Worm (Caenorhabditis elegans) whole organism, mixed stage, embryonic: Measurements from ENCODE around the gene csn-3.

Source experiments
- M03D4.4 ChIP-seq: sonication (generic microtip); optimal IDR thresholded peaks from 2 replicates; lab custom pipeline; 2017; ENCODE audit warnings: mild to moderate bottlenecking, missing genetic modification characterization, missing compliant biosample characterization
- bed-3 ChIP-seq: fragments of 200-800 bp; sonication (Bioruptor generic); optimal IDR thresholded peaks from 3 replicates; lab custom pipeline; 2018; ENCODE audit warnings: mild to moderate bottlenecking, missing genetic modification characterization, moderate library complexity, missing compliant biosample characterization
- ceh-39 ChIP-seq: fragments of 150-350 bp; optimal IDR thresholded peaks from 2 replicates; lab custom pipeline; 2014; ENCODE audit warnings: missing biosample characterization, missing genetic modification characterization
- ceh-43 ChIP-seq: fragments of 200-800 bp; sonication (Bioruptor generic); optimal IDR thresholded peaks from 2 replicates; lab custom pipeline; 2018; ENCODE audit warnings: mild to moderate bottlenecking, missing genetic modification characterization, moderate library complexity, missing compliant biosample characterization
- ces-1 ChIP-seq: fragments of 150-350 bp; optimal IDR thresholded peaks from 2 replicates; lab custom pipeline; 2014; ENCODE audit warnings: missing biosample characterization, missing genetic modification reagents, missing genetic modification characterization
- drap-1 ChIP-seq: fragments of 200-800 bp; sonication (Bioruptor generic); optimal IDR thresholded peaks from 3 replicates; lab custom pipeline; 2018; ENCODE audit warnings: mild to moderate bottlenecking, missing genetic modification characterization, missing compliant biosample characterization
- elt-1 ChIP-seq: sonication (generic microtip); optimal IDR thresholded peaks from 2 replicates; lab custom pipeline; 2017; ENCODE audit warnings: missing genetic modification characterization, mild to moderate bottlenecking, missing compliant biosample characterization, antibody characterized with exemption, moderate library complexity, borderline replicate concordance; ENCODE audit not compliant: insufficient read depth
- elt-3 ChIP-seq: fragments of 150-350 bp; optimal IDR thresholded peaks from 2 replicates; lab custom pipeline; 2014; ENCODE audit warnings: missing biosample characterization, missing genetic modification characterization
- lin-13 ChIP-seq: fragments of 150-350 bp; optimal IDR thresholded peaks from 2 replicates; lab custom pipeline; 2014; ENCODE audit warnings: missing biosample characterization, missing genetic modification characterization
- lin-32 ChIP-seq: fragments of 200-800 bp; sonication (Bioruptor generic); optimal IDR thresholded peaks from 2 replicates; lab custom pipeline; 2018; ENCODE audit warnings: mild to moderate bottlenecking, missing genetic modification characterization, missing compliant biosample characterization
- lsy-2 ChIP-seq: fragments of 150-350 bp; optimal IDR thresholded peaks from 2 replicates; lab custom pipeline; 2014; ENCODE audit warnings: missing biosample characterization, missing genetic modification characterization
- mab-5 ChIP-seq: fragments of 150-350 bp; optimal IDR thresholded peaks from 2 replicates; lab custom pipeline; 2014; ENCODE audit warnings: missing biosample characterization, missing genetic modification characterization
- mep-1 ChIP-seq: fragments of 150-350 bp; optimal IDR thresholded peaks from 2 replicates; lab custom pipeline; 2017; ENCODE audit warnings: missing biosample characterization, missing genetic modification reagents, missing genetic modification characterization, inconsistent platforms
- mls-2 ChIP-seq: sonication (generic microtip); optimal IDR thresholded peaks from 2 replicates; lab custom pipeline; 2016; ENCODE audit warnings: mild to moderate bottlenecking, missing genetic modification characterization, moderate library complexity, missing compliant biosample characterization
- nhr-2 ChIP-seq: fragments of 150-350 bp; optimal IDR thresholded peaks from 2 replicates; lab custom pipeline; 2014; ENCODE audit warnings: missing biosample characterization, missing genetic modification characterization
- nhr-237 ChIP-seq: fragments of 150-350 bp; optimal IDR thresholded peaks from 2 replicates; lab custom pipeline; 2014; ENCODE audit warnings: missing biosample characterization, missing genetic modification characterization
- nhr-28 ChIP-seq: fragments of 150-350 bp; optimal IDR thresholded peaks from 2 replicates; lab custom pipeline; 2014; ENCODE audit warnings: missing biosample characterization, missing genetic modification characterization
- unc-62 ChIP-seq: fragments of 150-350 bp; optimal IDR thresholded peaks from 2 replicates; lab custom pipeline; 2014; ENCODE audit warnings: missing biosample characterization, missing genetic modification reagents, missing genetic modification characterization
- zip-8 ChIP-seq: fragments of 150-350 bp; optimal IDR thresholded peaks from 2 replicates; lab custom pipeline; 2014; ENCODE audit warnings: missing biosample characterization, missing genetic modification characterization
- ztf-11 ChIP-seq: fragments of 150-350 bp; optimal IDR thresholded peaks from 2 replicates; lab custom pipeline; 2014; ENCODE audit warnings: missing biosample characterization, missing genetic modification characterization

The csn-3 gene

DNA sequence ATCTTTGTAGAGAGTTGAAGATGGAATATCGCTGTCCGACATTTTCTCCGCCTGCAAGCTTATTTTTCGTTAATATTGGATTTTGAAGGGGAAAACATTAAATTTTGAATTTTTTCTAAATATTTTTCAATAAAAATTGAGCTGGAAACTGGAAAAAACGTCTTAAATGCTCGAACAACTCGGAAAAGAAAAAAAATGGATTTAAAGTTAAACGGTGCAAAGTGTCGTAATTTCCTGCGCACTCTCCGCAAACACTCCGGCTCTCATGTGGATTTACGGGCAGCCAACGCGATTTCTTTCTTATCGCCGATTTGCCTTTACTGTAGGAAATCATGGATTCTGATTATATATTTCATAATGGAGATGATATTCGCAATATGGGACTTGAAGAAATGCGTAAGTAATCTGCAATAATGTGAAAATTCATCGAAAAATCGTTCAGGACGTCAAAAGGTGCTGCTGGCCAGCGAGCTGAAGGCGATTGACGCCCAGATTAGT, 45.8 kb downstream of the csn-3 start, which contains the start of the genes fnta-1 and cogc-8:
TSS of gene fnta-1 (minus strand) at position 51 of the 498 bp plus-strand sequence.
TSS of gene cogc-8 (plus strand) at position 195 of the 498 bp plus-strand sequence.
- no peak for TF ChIP-seq ceh-39 (tag; lab: Kevin White, UChicago)
- TF ChIP-seq ces-1 (GFP tag; lab: Kevin White, UChicago): peak; percentile 37
- peak; percentile 32 for TF ChIP-seq lsy-2 (tag; lab: Kevin White, UChicago)
- TF ChIP-seq lin-13 (tag; lab: Kevin White, UChicago): peak; percentile 3

DNA sequence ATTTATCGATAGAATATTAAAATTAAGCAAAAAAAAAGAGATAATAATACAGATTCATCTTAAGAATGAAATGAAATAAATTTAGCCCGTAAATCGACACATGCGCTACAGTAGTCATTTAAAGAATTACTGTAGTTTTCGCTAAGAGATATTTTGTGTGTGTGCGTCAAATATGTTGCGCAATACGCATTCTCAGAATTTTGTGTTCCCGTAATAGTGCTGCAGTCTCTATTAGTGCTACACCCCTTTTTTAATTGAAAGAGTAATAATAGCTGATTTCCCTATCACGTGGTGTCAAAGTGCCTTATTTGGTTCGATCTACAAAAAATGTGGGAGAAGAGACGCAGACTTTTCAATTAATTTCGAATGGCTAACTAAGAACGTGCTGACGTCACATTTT, 49.7 kb downstream of the csn-3 start:
- peak; percentile 86 for TF ChIP-seq zip-8 (tag; lab: Kevin White, UChicago)
- TF ChIP-seq bed-3 (GFP tag; lab: Kevin White, UChicago): no peak

ce11 chrIV:244843-245242, 50.3 kb downstream of the csn-3 start, which contains the start of gene aass-1:
TSS of gene aass-1 (plus strand) at chrIV:245143.
- no peak for TF ChIP-seq mls-2
- TF ChIP-seq mep-1: no peak
- TF ChIP-seq ceh-43 (GFP tag; lab: Kevin White, UChicago): no peak
- TF ChIP-seq elt-3 (tag; lab: Kevin White, UChicago): no peak
- TF ChIP-seq ceh-39 (tag; lab: Kevin White, UChicago): no peak
- no peak for TF ChIP-seq elt-1 (tag; lab: Kevin White, UChicago)
- TF ChIP-seq nhr-28 (tag; lab: Kevin White, UChicago): no peak
- TF ChIP-seq lin-32 (GFP tag; lab: Kevin White, UChicago): no peak
- no peak for TF ChIP-seq M03D4.4
- no peak for TF ChIP-seq drap-1 (GFP tag; lab: Kevin White, UChicago)
- no peak for TF ChIP-seq nhr-2 (tag; lab: Kevin White, UChicago)
- no peak for TF ChIP-seq nhr-237 (tag; lab: Kevin White, UChicago)
- TF ChIP-seq mab-5 (tag; lab: Kevin White, UChicago): no peak

- TF ChIP-seq ztf-11 (no peak), elt-3 (tag; lab: Kevin White, UChicago) (peak; percentile 7), lin-13 (tag; lab: Kevin White, UChicago) (no peak), unc-62 (no peak)
These were observed 53.0 kb downstream of the csn-3 start for ce11 chrIV:247494-247893.
